Worm (Caenorhabditis elegans): ENCODE measurements around the gene ttr-2.

The ttr-2 gene

ce11 chrIII:9910608-9911479, 16.7 kb upstream of the ttr-2 start, which contains the start of the genes cyld-1 and F40F12.9 (continued):
- TF ChIP-seq nhr-80 (tag; optimal IDR thresholded peaks at IDR 0.05), result peak; percentile 62
- no peak for TF ChIP-seq lin-35 (GFP tag; optimal IDR thresholded peaks at IDR 0.05)
- TF ChIP-seq mcd-1 (GFP tag; IDR thresholded peaks at IDR 0.05), result no peak
- no peak for TF ChIP-seq hlh-12 (tag; optimal IDR thresholded peaks at IDR 0.05)
- TF ChIP-seq efl-1 (GFP tag; optimal IDR thresholded peaks at IDR 0.05), result peak; percentile 25

- TF ChIP-seq xnd-1 (tag; optimal IDR thresholded peaks at IDR 0.05) (no peak), lin-35 (GFP tag; optimal IDR thresholded peaks at IDR 0.05) (peak in 1 of 3 experiments; percentile 43), cebp-1 (GFP tag; IDR thresholded peaks at IDR 0.05) (peak; percentile 80; the same call in 1 of the 2 replicates), cebp-1 (tag; optimal IDR thresholded peaks at IDR 0.05) (peak; percentile 93)
Measured at ce11 chrIII:9912501-9912900, 15.1 kb upstream of the ttr-2 start.

ce11 chrIII:9912998-9913397, 14.6 kb upstream of the ttr-2 start:
- TF ChIP-seq nfya-2 (GFP tag; IDR thresholded peaks at IDR 0.05) (no peak), lin-54 (GFP tag; optimal IDR thresholded peaks at IDR 0.05) (no peak), bed-2 (GFP tag; IDR thresholded peaks at IDR 0.05) (no peak), nhr-80 (tag; optimal IDR thresholded peaks at IDR 0.05) (peak; percentile 37)

ce11 chrIII:9913722-9914121, 13.8 kb upstream of the ttr-2 start, which contains the start of gene cbp-3:
Gene cbp-3, plus strand, starts transcription at chrIII:9913993.
- peak; percentile 69 for TF ChIP-seq nhr-80 (tag; optimal IDR thresholded peaks at IDR 0.05)
- peak; percentile 95 for TF ChIP-seq cebp-1 (GFP tag; IDR thresholded peaks at IDR 0.05)
- peak; percentile 95 for TF ChIP-seq cebp-1 (tag; optimal IDR thresholded peaks at IDR 0.05)
- TF ChIP-seq F39B2.1 (GFP tag; IDR thresholded peaks at IDR 0.05), result no peak

- TF ChIP-seq lsy-27 (tag; optimal IDR thresholded peaks at IDR 0.05; ENCODE audit: borderline replicate concordance, insufficient read depth) (no peak), F57A8.1 (GFP tag; optimal IDR thresholded peaks at IDR 0.05) (no peak), rec-8 (tag; optimal IDR thresholded peaks at IDR 0.05) (no peak), T07F8.4 (tag; optimal IDR thresholded peaks at IDR 0.05) (no peak)
Measured at ce11 chrIII:9920764-9921163, 6.8 kb upstream of the ttr-2 start, which contains the start of gene F40F12.3. Gene F40F12.3, minus strand, starts transcription at chrIII:9920864.

- TF ChIP-seq ZK185.1 (tag; optimal IDR thresholded peaks at IDR 0.05; ENCODE audit: poor library complexity, severe bottlenecking) (no peak), mxl-1 (tag; optimal IDR thresholded peaks at IDR 0.05) (no peak), nhr-80 (tag; optimal IDR thresholded peaks at IDR 0.05) (peak; percentile 57), cebp-1 (GFP tag; IDR thresholded peaks at IDR 0.05) (no peak), cebp-1 (tag; optimal IDR thresholded peaks at IDR 0.05) (peak; percentile 50)
Measured at ce11 chrIII:9922310-9922709, 5.3 kb upstream of the ttr-2 start.

ce11 chrIII:9922874-9923273, 4.7 kb upstream of the ttr-2 start, which contains the start of gene cbp-2:
Gene cbp-2, plus strand, starts transcription at chrIII:9923174.
- no peak for TF ChIP-seq Y53G8AR.9 (GFP tag; conservative IDR thresholded peaks at IDR 0.05)
- no peak for TF ChIP-seq ceh-27 (GFP tag; optimal IDR thresholded peaks at IDR 0.05)
- no peak for TF ChIP-seq bed-1 (GFP tag; IDR thresholded peaks at IDR 0.05)
- TF ChIP-seq Y79H2A.3 (GFP tag; conservative IDR thresholded peaks at IDR 0.05), result no peak

ce11 chrIII:9926650-9927049, 919 bp upstream of the ttr-2 start, which contains the start of gene ttr-3:
Gene ttr-3, minus strand, starts transcription at chrIII:9926750.
- TF ChIP-seq B0035.1 (tag; optimal IDR thresholded peaks at IDR 0.05), result no peak
- TF ChIP-seq tbx-9 (tag; optimal IDR thresholded peaks at IDR 0.05; ENCODE audit: borderline replicate concordance), result no peak
- no peak for TF ChIP-seq B0019.2 (GFP tag; conservative IDR thresholded peaks at IDR 0.05)
- no peak for TF ChIP-seq unc-62 (GFP tag; optimal IDR thresholded peaks at IDR 0.05)
- TF ChIP-seq repo-1 (tag; optimal IDR thresholded peaks at IDR 0.05), result no peak
- TF ChIP-seq lin-54 (GFP tag; optimal IDR thresholded peaks at IDR 0.05), result no peak
- TF ChIP-seq cebp-2 (GFP tag; IDR thresholded peaks at IDR 0.05), result no peak
- no peak for TF ChIP-seq ceh-79 (tag; optimal IDR thresholded peaks at IDR 0.05)
- TF ChIP-seq mcd-1 (GFP tag; IDR thresholded peaks at IDR 0.05), result no peak
- TF ChIP-seq T07F8.4 (tag; optimal IDR thresholded peaks at IDR 0.05), result no peak
- TF ChIP-seq ccch-3 (GFP tag; optimal IDR thresholded peaks at IDR 0.05), result no peak
- no peak for TF ChIP-seq F57C9.4 (tag; optimal IDR thresholded peaks at IDR 0.05)
- no peak for TF ChIP-seq F49E8.2 (tag; optimal IDR thresholded peaks at IDR 0.05; ENCODE audit: insufficient read depth)
- TF ChIP-seq ZK185.1 (tag; optimal IDR thresholded peaks at IDR 0.05; ENCODE audit: poor library complexity, severe bottlenecking), result no peak
- TF ChIP-seq Y56A3A.18 (GFP tag; IDR thresholded peaks at IDR 0.05), result no peak
